Fruit fly (Drosophila melanogaster) whole organism, prepupa: ENCODE results near the gene CG46396.

Experiments
- Blimp-1 ChIP-seq: fragments of 200-800 bp; sonication (Bioruptor generic); optimal IDR thresholded peaks from 3 replicates; lab custom pipeline; 2017; ENCODE audit warnings: missing biosample characterization, missing genetic modification characterization, mild to moderate bottlenecking, moderate library complexity, missing genetic modification reagents
- CG10631 ChIP-seq: fragments of 200-800 bp; sonication (Bioruptor generic); optimal IDR thresholded peaks from 2 replicates; lab custom pipeline; 2016; ENCODE audit warnings: missing biosample characterization, missing genetic modification characterization
- CG11294 ChIP-seq: fragments of 200-800 bp; sonication (Bioruptor generic); IDR thresholded peaks from 2 replicates; pipeline ENCODE4 v1.3.6; 2022; ENCODE audit warnings: missing biosample characterization, missing genetic modification characterization
- CG11762 ChIP-seq: fragments of 200-800 bp; sonication (Bioruptor generic); optimal IDR thresholded peaks from 3 replicates; lab custom pipeline; 2016; ENCODE audit warnings: missing biosample characterization, missing genetic modification characterization; ENCODE audit not compliant: insufficient read depth
- CG16779 ChIP-seq: fragments of 200-800 bp; sonication (Bioruptor generic); optimal IDR thresholded peaks from 3 replicates; lab custom pipeline; 2017; ENCODE audit warnings: missing biosample characterization, mild to moderate bottlenecking, missing genetic modification characterization
- CG3032 ChIP-seq: fragments of 200-800 bp; optimal IDR thresholded peaks from 2 replicates; lab custom pipeline; 2019; ENCODE audit warnings: missing biosample characterization, mild to moderate bottlenecking, missing genetic modification characterization, moderate library complexity
- CG31627 ChIP-seq: fragments of 200-800 bp; sonication (Bioruptor generic); optimal IDR thresholded peaks from 3 replicates; lab custom pipeline; 2016; ENCODE audit warnings: missing biosample characterization, missing genetic modification characterization
- CG32006 ChIP-seq: fragments of 200-800 bp; sonication (Bioruptor generic); optimal IDR thresholded peaks from 3 replicates; lab custom pipeline; 2017; ENCODE audit warnings: missing biosample characterization, mild to moderate bottlenecking, missing genetic modification characterization
- CG3919 ChIP-seq: fragments of 200-800 bp; sonication (Bioruptor generic); optimal IDR thresholded peaks from 3 replicates; lab custom pipeline; 2016; ENCODE audit warnings: missing biosample characterization, missing genetic modification characterization
- CG4318 ChIP-seq: fragments of 200-800 bp; sonication (Bioruptor generic); optimal IDR thresholded peaks from 3 replicates; lab custom pipeline; 2017; ENCODE audit warnings: missing biosample characterization, mild to moderate bottlenecking, missing genetic modification characterization
- CG6792 ChIP-seq: fragments of 200-800 bp; sonication (Bioruptor generic); optimal IDR thresholded peaks from 3 replicates; lab custom pipeline; 2016; ENCODE audit warnings: missing biosample characterization, missing genetic modification characterization
- CG6808 ChIP-seq: fragments of 200-800 bp; sonication (Bioruptor generic); optimal IDR thresholded peaks from 3 replicates; lab custom pipeline; 2017; ENCODE audit warnings: missing biosample characterization, missing genetic modification characterization, mild to moderate bottlenecking, moderate library complexity, missing genetic modification reagents
- CG6854 ChIP-seq: fragments of 200-800 bp; sonication (Bioruptor generic); optimal IDR thresholded peaks from 2 replicates; lab custom pipeline; 2017; ENCODE audit warnings: missing biosample characterization, mild to moderate bottlenecking, missing genetic modification characterization
- CG8119 ChIP-seq: fragments of 200-800 bp; sonication (Bioruptor generic); IDR thresholded peaks from 3 replicates; pipeline ENCODE4 v1.3.6; 2022; ENCODE audit warnings: missing biosample characterization, missing genetic modification characterization
- CG8319 ChIP-seq: fragments of 200-800 bp; sonication (Bioruptor generic); optimal IDR thresholded peaks from 3 replicates; lab custom pipeline; 2016; ENCODE audit warnings: missing biosample characterization, missing genetic modification characterization
- CG9139 ChIP-seq: fragments of 200-800 bp; sonication (Bioruptor generic); optimal IDR thresholded peaks from 3 replicates; lab custom pipeline; 2017; ENCODE audit warnings: missing biosample characterization, mild to moderate bottlenecking, missing genetic modification characterization
- Eip75B ChIP-seq: fragments of 200-800 bp; sonication (Bioruptor generic); optimal IDR thresholded peaks from 3 replicates; lab custom pipeline; 2016; ENCODE audit warnings: missing biosample characterization, missing genetic modification characterization
- Eip78C ChIP-seq: fragments of 200-800 bp; sonication (Bioruptor generic); peaks from one replicate; lab custom pipeline; 2016; ENCODE audit warnings: missing biosample characterization, missing genetic modification characterization
- Eip93F ChIP-seq: fragments of 200-800 bp; sonication (Bioruptor generic); optimal IDR thresholded peaks from 2 replicates; lab custom pipeline; 2016; ENCODE audit warnings: missing biosample characterization, mild to moderate bottlenecking, missing genetic modification characterization
- Ets21C ChIP-seq: fragments of 200-800 bp; sonication (Bioruptor generic); optimal IDR thresholded peaks from 3 replicates; lab custom pipeline; 2016; ENCODE audit warnings: missing biosample characterization, missing genetic modification characterization
- Hr38 ChIP-seq: sonication (Bioruptor generic); optimal IDR thresholded peaks from 2 replicates; lab custom pipeline; 2016; ENCODE audit warnings: missing biosample characterization, missing genetic modification characterization
- Hr39 ChIP-seq: fragments of 200-800 bp; sonication (Bioruptor generic); optimal IDR thresholded peaks from 2 replicates; lab custom pipeline; 2016; ENCODE audit warnings: missing biosample characterization, missing genetic modification characterization
- Hr4 ChIP-seq: fragments of 200-800 bp; sonication (Bioruptor generic); optimal IDR thresholded peaks from 3 replicates; lab custom pipeline; 2016; ENCODE audit warnings: missing biosample characterization, missing genetic modification characterization
- Lpt ChIP-seq: fragments of 200-800 bp; sonication (Bioruptor generic); optimal IDR thresholded peaks from 3 replicates; lab custom pipeline; 2016; ENCODE audit warnings: missing biosample characterization, missing genetic modification characterization
- Met ChIP-seq: fragments of 200-800 bp; sonication (Bioruptor generic); optimal IDR thresholded peaks from 3 replicates; lab custom pipeline; 2016; ENCODE audit warnings: missing biosample characterization, missing genetic modification characterization
- Smox ChIP-seq: fragments of 200-800 bp; sonication (Bioruptor generic); optimal IDR thresholded peaks from 3 replicates; lab custom pipeline; 2016; ENCODE audit warnings: missing biosample characterization, missing genetic modification characterization
- Sox14 ChIP-seq: fragments of 200-800 bp; sonication (Bioruptor generic); optimal IDR thresholded peaks from 3 replicates; lab custom pipeline; 2016; ENCODE audit warnings: missing biosample characterization, missing genetic modification characterization
- Sox15 ChIP-seq: fragments of 200-800 bp; sonication (Bioruptor generic); optimal IDR thresholded peaks from 3 replicates; lab custom pipeline; 2016; ENCODE audit warnings: missing biosample characterization, missing genetic modification characterization
- achi ChIP-seq: fragments of 200-800 bp; sonication (Bioruptor generic); optimal IDR thresholded peaks from 3 replicates; lab custom pipeline; 2016; ENCODE audit warnings: missing biosample characterization, missing genetic modification characterization
- cyc ChIP-seq: fragments of 200-800 bp; sonication (Bioruptor generic); optimal IDR thresholded peaks from 3 replicates; lab custom pipeline; 2016; ENCODE audit warnings: missing biosample characterization, missing genetic modification characterization
- dac ChIP-seq: fragments of 200-800 bp; sonication (Bioruptor generic); optimal IDR thresholded peaks from 2 replicates; lab custom pipeline; 2017; ENCODE audit warnings: missing biosample characterization, mild to moderate bottlenecking, missing genetic modification characterization
- dsx ChIP-seq: fragments of 200-800 bp; optimal IDR thresholded peaks from 3 replicates; lab custom pipeline; 2019; ENCODE audit warnings: missing biosample characterization, mild to moderate bottlenecking, missing genetic modification characterization, moderate library complexity; ENCODE audit not compliant: poor library complexity, severe bottlenecking
- esn ChIP-seq: fragments of 200-800 bp; sonication (Bioruptor generic); optimal IDR thresholded peaks from 2 replicates; lab custom pipeline; 2016; ENCODE audit warnings: missing biosample characterization, mild to moderate bottlenecking, missing genetic modification characterization, moderate library complexity
- fd59A ChIP-seq: fragments of 200-800 bp; sonication (Bioruptor generic); optimal IDR thresholded peaks from 2 replicates; lab custom pipeline; 2017; ENCODE audit warnings: missing biosample characterization, mild to moderate bottlenecking, missing genetic modification characterization, missing genetic modification reagents
- fkh ChIP-seq: fragments of 200-800 bp; sonication (Bioruptor generic); optimal IDR thresholded peaks from 3 replicates; lab custom pipeline; 2017; ENCODE audit warnings: missing biosample characterization, mild to moderate bottlenecking, missing genetic modification characterization, moderate library complexity
- net ChIP-seq: fragments of 200-800 bp; sonication (Bioruptor generic); optimal IDR thresholded peaks from 3 replicates; lab custom pipeline; 2016; ENCODE audit warnings: missing biosample characterization, missing genetic modification characterization
- pdm3 ChIP-seq: fragments of 200-800 bp; sonication (Bioruptor generic); optimal IDR thresholded peaks from 3 replicates; lab custom pipeline; 2016; ENCODE audit warnings: missing biosample characterization, missing genetic modification characterization
- spab ChIP-seq: fragments of 200-800 bp; sonication (Bioruptor generic); optimal IDR thresholded peaks from 2 replicates; lab custom pipeline; 2017; ENCODE audit warnings: missing biosample characterization, mild to moderate bottlenecking, missing genetic modification characterization, missing genetic modification reagents
- topi ChIP-seq: fragments of 200-800 bp; sonication (Bioruptor generic); optimal IDR thresholded peaks from 3 replicates; lab custom pipeline; 2016; ENCODE audit warnings: missing biosample characterization, missing genetic modification characterization
- vri ChIP-seq: fragments of 200-800 bp; sonication (Bioruptor generic); optimal IDR thresholded peaks from 3 replicates; lab custom pipeline; 2016; ENCODE audit warnings: missing biosample characterization, mild to moderate bottlenecking, missing genetic modification characterization

The CG46396 gene

dm6 chr3R:6343396-6344239, 39.8 kb downstream of the CG46396 start, which contains the start of gene CG17919 (continued):
- TF ChIP-seq spab (GFP tag; lab: Kevin White, UChicago) = no peak
- peak; percentile 24 for TF ChIP-seq pdm3 (GFP tag; lab: Kevin White, UChicago)
- peak; percentile 15 for TF ChIP-seq Sox15 (GFP tag; lab: Kevin White, UChicago)
- peak; percentile 23 for TF ChIP-seq Hr39
- TF ChIP-seq CG6854 = peak; percentile 17
- no peak for TF ChIP-seq dac (GFP tag; lab: Kevin White, UChicago)
- TF ChIP-seq CG10631 (GFP tag; lab: Kevin White, UChicago) = peak; percentile 39

DNA sequence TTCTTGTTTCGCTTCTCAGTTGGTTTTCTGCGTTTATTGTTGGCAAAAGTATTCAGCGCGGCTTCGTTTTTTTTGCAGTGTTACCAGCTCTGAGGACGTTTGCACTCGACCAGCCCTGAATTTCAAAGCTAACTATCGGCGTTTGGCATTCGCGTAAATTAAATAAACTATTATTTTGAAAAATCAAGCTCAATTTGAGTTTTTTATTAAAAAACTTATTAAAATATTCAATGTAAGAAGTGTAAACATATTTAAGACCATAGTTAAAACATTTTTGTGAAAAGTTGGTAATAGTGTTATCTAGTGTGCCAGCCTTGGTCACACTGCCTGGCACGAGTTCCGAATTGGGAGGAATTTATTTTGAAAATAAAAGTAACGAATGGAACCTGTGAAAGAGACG, 42.0 kb downstream of the CG46396 start, which contains the start of the genes SmD2 and CG18048:
Gene SmD2, minus strand, starts transcription at position 98 of the 400 bp plus-strand sequence.
Gene CG18048, plus strand, starts transcription at position 298 of the 400 bp plus-strand sequence.
- TF ChIP-seq vri (GFP tag; lab: Kevin White, UChicago) = no peak
- peak; percentile 3 for TF ChIP-seq CG31627
- TF ChIP-seq cyc (GFP tag; lab: Kevin White, UChicago) = peak; percentile 8
- peak; percentile 49 for TF ChIP-seq Eip78C
- TF ChIP-seq dsx (GFP tag; lab: Kevin White, UChicago) = peak; percentile 3
- TF ChIP-seq Sox15 (GFP tag; lab: Kevin White, UChicago) = no peak
- TF ChIP-seq esn (GFP tag; lab: Kevin White, UChicago) = peak; percentile 3
- no peak for TF ChIP-seq Blimp-1 (GFP tag; lab: Kevin White, UChicago)
- TF ChIP-seq CG6854 = no peak
- no peak for TF ChIP-seq CG4318 (GFP tag; lab: Kevin White, UChicago)
- TF ChIP-seq CG16779 (tag; lab: Kevin White, UChicago) = no peak
- no peak for TF ChIP-seq Met
- TF ChIP-seq CG3032 (tag; lab: Kevin White, UChicago) = peak; percentile 12
- TF ChIP-seq Sox14 (GFP tag; lab: Kevin White, UChicago) = peak; percentile 48

- TF ChIP-seq CG9139 (no peak), Eip75B (GFP tag; lab: Kevin White, UChicago) (no peak), fkh (GFP tag; lab: Kevin White, UChicago) (no peak), pdm3 (GFP tag; lab: Kevin White, UChicago) (no peak), Hr4 (GFP tag; lab: Kevin White, UChicago) (no peak)
These were observed 45.1 kb downstream of the CG46396 start, which contains the start of gene Hr83 for dm6 chr3R:6348943-6349342. Hr83 (plus strand) TSS chr3R:6349243.

DNA sequence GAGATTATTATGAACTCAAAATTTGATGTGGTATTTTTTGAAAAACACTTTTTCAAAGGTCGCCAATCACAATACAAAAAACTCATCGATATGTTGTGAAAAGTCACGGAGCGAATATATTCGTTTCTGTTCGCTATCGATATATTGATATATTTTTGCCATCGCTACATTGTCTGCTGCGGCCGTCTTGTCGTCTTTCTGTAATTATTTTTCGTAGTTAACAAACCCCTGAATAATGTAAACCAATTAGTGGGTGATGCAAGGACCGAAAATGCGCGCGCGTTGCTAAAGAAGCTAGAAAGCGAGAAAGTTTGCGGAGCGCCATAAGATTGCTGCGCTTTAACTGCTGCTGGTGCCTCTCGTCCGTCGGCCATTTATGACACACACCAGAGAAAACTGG, 46.9 kb downstream of the CG46396 start, which contains the start of gene Pak:
Gene Pak, plus strand, starts transcription at position 142 of the 400 bp plus-strand sequence.
- TF ChIP-seq topi (GFP tag; lab: Kevin White, UChicago) (peak; percentile 19), achi (GFP tag; lab: Kevin White, UChicago) (peak; percentile 3), dsx (GFP tag; lab: Kevin White, UChicago) (peak; percentile 70), CG8319 (no peak), CG31627 (peak; percentile 10)

dm6 chr3R:6351181-6351580, 47.3 kb downstream of the CG46396 start:
- no peak for TF ChIP-seq CG8319
- TF ChIP-seq CG6854 = peak; percentile 29
- no peak for TF ChIP-seq CG6792 (GFP tag; lab: Kevin White, UChicago)
- no peak for TF ChIP-seq spab (GFP tag; lab: Kevin White, UChicago)
- TF ChIP-seq CG8119 (GFP tag; lab: Robert Waterston, UW) = 0 out of 3 replicates have a peak, but pooled peaks have one; percentile 36
- TF ChIP-seq Lpt (GFP tag; lab: Kevin White, UChicago) = peak; percentile 29
- TF ChIP-seq CG32006 (GFP tag; lab: Kevin White, UChicago) = peak; percentile 22
- TF ChIP-seq esn (GFP tag; lab: Kevin White, UChicago) = no peak
- TF ChIP-seq fkh (GFP tag; lab: Kevin White, UChicago) = no peak
- no peak for TF ChIP-seq Met
- peak; percentile 10 for TF ChIP-seq CG3919 (GFP tag; lab: Kevin White, UChicago)
- no peak for TF ChIP-seq CG31627
- no peak for TF ChIP-seq pdm3 (GFP tag; lab: Kevin White, UChicago)
- no peak for TF ChIP-seq Ets21C (GFP tag; lab: Kevin White, UChicago)
- no peak for TF ChIP-seq CG11294 (GFP tag; lab: Robert Waterston, UW)
- TF ChIP-seq net (GFP tag; lab: Kevin White, UChicago) = no peak
- TF ChIP-seq Smox (GFP tag; lab: Kevin White, UChicago) = no peak
- TF ChIP-seq Eip93F = no peak
- TF ChIP-seq dsx (GFP tag; lab: Kevin White, UChicago) = no peak
- no peak for TF ChIP-seq Hr38
- TF ChIP-seq Sox15 (GFP tag; lab: Kevin White, UChicago) = no peak
- no peak for TF ChIP-seq CG11762 (GFP tag; lab: Kevin White, UChicago)
- TF ChIP-seq fd59A (GFP tag; lab: Kevin White, UChicago) = no peak
- no peak for TF ChIP-seq CG6808
